Fruit fly (Drosophila melanogaster): ENCODE results near the gene Pxt.

Gene Pxt

dm6 chr3R:17705899-17706831 lies 13.1 kb upstream of the Pxt start:
- TF ChIP-seq row (GFP tag; IDR thresholded peaks at IDR 0.05) (no peak), CG15696 (tag; optimal IDR thresholded peaks at IDR 0.05) (peak; percentile 19), chinmo (GFP tag; IDR thresholded peaks at IDR 0.05; ENCODE audit: partially characterized antibody) (peak; percentile 54; the same call in 1 of the 4 replicates), z (GFP tag; IDR thresholded peaks at IDR 0.05) (peak; percentile 48; the same call in 1 of the 3 replicates), ERR (GFP tag; optimal IDR thresholded peaks at IDR 0.05) (peak; percentile 45), tio (GFP tag; optimal IDR thresholded peaks at IDR 0.05) (no peak), Trl (optimal IDR thresholded peaks at IDR 0.05) (no peak), Trl (GFP tag; optimal IDR thresholded peaks at IDR 0.05) (no peak), Atf3 (GFP tag; optimal IDR thresholded peaks at IDR 0.05) (no peak), CG9876 (GFP tag; optimal IDR thresholded peaks at IDR 0.05) (no peak), Med (GFP tag) (peak; percentile 74), tup (GFP tag; optimal IDR thresholded peaks at IDR 0.05) (no peak), CG6689 (GFP tag; IDR thresholded peaks at IDR 0.05) (no peak), lbe (GFP tag; optimal IDR thresholded peaks at IDR 0.05) (peak; percentile 9), CG15479 (GFP tag; optimal IDR thresholded peaks at IDR 0.05) (no peak), CG17385 (GFP tag; optimal IDR thresholded peaks at IDR 0.05) (peak; percentile 37), usp (GFP tag; optimal IDR thresholded peaks at IDR 0.05) (no peak), NC2α (GFP tag; optimal IDR thresholded peaks at IDR 0.05) (no peak), CG10431 (GFP tag; optimal IDR thresholded peaks at IDR 0.05) (peak; percentile 50), CG13894 (tag; optimal IDR thresholded peaks at IDR 0.05) (no peak), CG4360 (GFP tag; IDR thresholded peaks at IDR 0.05) (peak; percentile 38; the same call in 1 of the 2 replicates), ranshi (GFP tag; IDR thresholded peaks at IDR 0.05) (no peak), Kr (GFP tag; optimal IDR thresholded peaks at IDR 0.05) (no peak), exex (tag; optimal IDR thresholded peaks at IDR 0.05) (peak; percentile 24), CG32532 (GFP tag; IDR thresholded peaks at IDR 0.05) (0 out of 2 replicates have a peak, but pooled peaks have one; percentile 21), Sry-β (GFP tag; optimal IDR thresholded peaks at IDR 0.05) (no peak), sens (GFP tag) (peak; percentile 58), CG12769 (tag; optimal IDR thresholded peaks at IDR 0.05) (peak; percentile 84), Six4 (GFP tag; optimal IDR thresholded peaks at IDR 0.05) (no peak), HLH4C (GFP tag; IDR thresholded peaks at IDR 0.05; ENCODE audit: partially characterized antibody) (no peak), CG3838 (GFP tag; optimal IDR thresholded peaks at IDR 0.05) (no peak), cg (GFP tag; optimal IDR thresholded peaks at IDR 0.05) (peak; percentile 60), Deaf1 (tag; optimal IDR thresholded peaks at IDR 0.05) (peak; percentile 34), sd (tag; optimal IDR thresholded peaks at IDR 0.05) (peak; percentile 72), CG5953 (GFP tag; IDR thresholded peaks at IDR 0.05) (peak; percentile 9; the same call in 1 of the 2 replicates), pros (GFP tag; optimal IDR thresholded peaks at IDR 0.05) (peak; percentile 26), ara (GFP tag; IDR thresholded peaks at IDR 0.05) (no peak), Stat92E (GFP tag; optimal IDR thresholded peaks at IDR 0.05) (peak in 1 of 3 experiments; percentile 32), Hsf (GFP tag; optimal IDR thresholded peaks at IDR 0.05) (no peak), Mad (GFP tag; optimal IDR thresholded peaks at IDR 0.05) (no peak), bbx (GFP tag; IDR thresholded peaks at IDR 0.05; ENCODE audit: partially characterized antibody) (no peak), insv (GFP tag; optimal IDR thresholded peaks at IDR 0.05) (no peak), Vsx1 (GFP tag; optimal IDR thresholded peaks at IDR 0.05) (no peak), nom (GFP tag; optimal IDR thresholded peaks at IDR 0.05) (peak; percentile 40), Chrac-16 (GFP tag; optimal IDR thresholded peaks at IDR 0.05) (no peak), CG7556 (GFP tag; optimal IDR thresholded peaks at IDR 0.05) (no peak), br (optimal IDR thresholded peaks at IDR 0.05) (no peak), twi (tag; optimal IDR thresholded peaks at IDR 0.05) (peak; percentile 55), crol (GFP tag; IDR thresholded peaks at IDR 0.05) (peak; percentile 86)

All from whole organism, embryonic.